Fruit fly (Drosophila melanogaster) whole organism, embryonic: ENCODE results near the gene CG46412.

ENCODE experiments used
- Ada2b ChIP-seq: fragments of 200-800 bp; sonication (Bioruptor generic); IDR thresholded peaks from 2 replicates; pipeline ENCODE4 v1.3.6; 2022; ENCODE audit warnings: missing biosample characterization, missing genetic modification characterization
- Aef1 ChIP-seq: fragments of 200-800 bp; sonication (Bioruptor generic); IDR thresholded peaks from 3 replicates; pipeline ENCODE4 v1.3.6; 2022; ENCODE audit warnings: missing biosample characterization, missing genetic modification characterization
- Antp ChIP-seq: fragments of 200-800 bp; sonication (Bioruptor generic); optimal IDR thresholded peaks from 3 replicates; lab custom pipeline; 2016; ENCODE audit warnings: missing biosample characterization, missing genetic modification characterization
- Atf6 ChIP-seq: fragments of 200-800 bp; sonication (Bioruptor generic); IDR thresholded peaks from 2 replicates; pipeline ENCODE4 v1.3.6; 2022; ENCODE audit warnings: missing biosample characterization, missing genetic modification characterization
- BtbVII ChIP-seq: fragments of 200-800 bp; sonication (Bioruptor generic); optimal IDR thresholded peaks from 3 replicates; lab custom pipeline; 2017; ENCODE audit warnings: missing biosample characterization, mild to moderate bottlenecking, missing genetic modification characterization
- CG10147 ChIP-seq: fragments of 200-800 bp; sonication (Bioruptor generic); optimal IDR thresholded peaks from 2 replicates; lab custom pipeline; 2019; ENCODE audit warnings: missing biosample characterization, mild to moderate bottlenecking, missing genetic modification characterization, moderate library complexity
- CG10209 ChIP-seq: fragments of 200-800 bp; sonication (Bioruptor generic); optimal IDR thresholded peaks from 3 replicates; lab custom pipeline; 2017; ENCODE audit warnings: missing biosample characterization, mild to moderate bottlenecking, missing genetic modification characterization, missing genetic modification reagents
- CG11247 ChIP-seq: fragments of 200-800 bp; sonication (Bioruptor generic); IDR thresholded peaks from 2 replicates; pipeline ENCODE4 v1.3.6; 2022; ENCODE audit warnings: missing biosample characterization, missing genetic modification characterization
- CG11723 ChIP-seq: fragments of 200-800 bp; sonication (Bioruptor generic); optimal IDR thresholded peaks from 2 replicates; lab custom pipeline; 2017; ENCODE audit warnings: missing biosample characterization, mild to moderate bottlenecking, missing genetic modification characterization
- CG12104 ChIP-seq: fragments of 200-800 bp; sonication (Bioruptor generic); optimal IDR thresholded peaks from 3 replicates; lab custom pipeline; 2016; ENCODE audit warnings: missing biosample characterization, missing genetic modification characterization
- CG15269 ChIP-seq: fragments of 200-800 bp; sonication (Bioruptor generic); optimal IDR thresholded peaks from 2 replicates; lab custom pipeline; 2018; ENCODE audit warnings: missing biosample characterization, mild to moderate bottlenecking, missing genetic modification characterization, moderate library complexity
- CG18476 ChIP-seq: fragments of 200-800 bp; sonication (Bioruptor generic); optimal IDR thresholded peaks from 2 replicates; lab custom pipeline; 2016; ENCODE audit warnings: missing biosample characterization, mild to moderate bottlenecking, missing genetic modification characterization
- CG18599 ChIP-seq: fragments of 200-800 bp; sonication (Bioruptor generic); optimal IDR thresholded peaks from 3 replicates; lab custom pipeline; 2017; ENCODE audit warnings: missing biosample characterization, missing genetic modification characterization, mild to moderate bottlenecking, moderate library complexity, missing genetic modification reagents
- CG3065 ChIP-seq: fragments of 200-800 bp; sonication (Bioruptor generic); optimal IDR thresholded peaks from 2 replicates; lab custom pipeline; 2016; ENCODE audit warnings: missing biosample characterization, missing genetic modification characterization
- CG31365 ChIP-seq: fragments of 200-800 bp; sonication (Bioruptor generic); optimal IDR thresholded peaks from 2 replicates; lab custom pipeline; 2018; ENCODE audit warnings: missing biosample characterization, mild to moderate bottlenecking, missing genetic modification characterization
- CG32532 ChIP-seq: fragments of 200-800 bp; sonication (Bioruptor generic); IDR thresholded peaks from 2 replicates; pipeline ENCODE4 v1.3.6; 2022; ENCODE audit warnings: missing biosample characterization, missing genetic modification characterization
- CG33557 ChIP-seq: fragments of 200-800 bp; sonication (Bioruptor generic); optimal IDR thresholded peaks from 2 replicates; lab custom pipeline; 2019; ENCODE audit warnings: missing biosample characterization, mild to moderate bottlenecking, missing genetic modification characterization, moderate library complexity
- CG34422 ChIP-seq: fragments of 200-800 bp; sonication (Bioruptor generic); IDR thresholded peaks from 3 replicates; pipeline ENCODE4 v1.3.6; 2022; ENCODE audit warnings: missing biosample characterization, missing genetic modification characterization
- CG4282 ChIP-seq: fragments of 200-800 bp; sonication (Bioruptor generic); optimal IDR thresholded peaks from 2 replicates; lab custom pipeline; 2016; ENCODE audit warnings: missing biosample characterization, missing genetic modification characterization
- CG4707 ChIP-seq: fragments of 200-800 bp; sonication (Bioruptor generic); optimal IDR thresholded peaks from 2 replicates; lab custom pipeline; 2018; ENCODE audit warnings: missing biosample characterization, mild to moderate bottlenecking, missing genetic modification characterization, moderate library complexity
- CG7372 ChIP-seq: fragments of 200-800 bp; sonication (Bioruptor generic); IDR thresholded peaks from 2 replicates; pipeline ENCODE4 v1.3.6; 2022; ENCODE audit warnings: missing biosample characterization, missing genetic modification characterization
- CG8089 ChIP-seq: fragments of 200-800 bp; sonication (Bioruptor generic); optimal IDR thresholded peaks from 3 replicates; lab custom pipeline; 2016; ENCODE audit warnings: missing biosample characterization, missing genetic modification characterization
- CG9797 ChIP-seq: fragments of 200-800 bp; sonication (Bioruptor generic); optimal IDR thresholded peaks from 3 replicates; lab custom pipeline; 2018; ENCODE audit warnings: missing biosample characterization, mild to moderate bottlenecking, missing genetic modification characterization
- D ChIP-seq, 2 experiments: fragments of 200-800 bp in 1 of 2; fragments of >200 bp in 1 of 2; sonication (Bioruptor generic) in 1 of 2; optimal IDR thresholded peaks; 2 replicates in 1 of 2; 3 replicates in 1 of 2; lab custom pipeline; 2017; ENCODE audit warnings: mild to moderate bottlenecking in 1 of 2, missing biosample characterization in 1 of 2, missing genetic modification characterization in 1 of 2, missing genetic modification reagents in 1 of 2
- Gug ChIP-seq: fragments of 200-800 bp; sonication (Bioruptor generic); IDR thresholded peaks from 4 replicates; pipeline ENCODE4 v1.3.6; 2022; ENCODE audit warnings: missing biosample characterization, missing genetic modification characterization
- HLHmδ ChIP-seq: fragments of 200-800 bp; sonication (Bioruptor generic); optimal IDR thresholded peaks from 2 replicates; lab custom pipeline; 2018; ENCODE audit warnings: missing biosample characterization, mild to moderate bottlenecking, missing genetic modification characterization, moderate library complexity
- HmgD ChIP-seq: fragments of 200-800 bp; sonication (Bioruptor generic); optimal IDR thresholded peaks from 3 replicates; lab custom pipeline; 2016; ENCODE audit warnings: missing biosample characterization, missing genetic modification characterization
- Lpt ChIP-seq: fragments of >200 bp; optimal IDR thresholded peaks from 2 replicates; lab custom pipeline; 2018; ENCODE audit warnings: missing biosample characterization, missing genetic modification characterization
- Sox102F ChIP-seq: fragments of 200-800 bp; sonication (Bioruptor generic); optimal IDR thresholded peaks from 2 replicates; lab custom pipeline; 2018; ENCODE audit warnings: missing biosample characterization, mild to moderate bottlenecking, missing genetic modification characterization, moderate library complexity
- Taf1 ChIP-seq: fragments of 200-800 bp; sonication (Bioruptor generic); IDR thresholded peaks from 2 replicates; pipeline ENCODE4 v1.3.6; 2022; ENCODE audit warnings: missing biosample characterization, missing genetic modification characterization
- Trl ChIP-seq, 3 experiments: fragments of >200 bp in 2 of 3; fragments of 200-800 bp in 1 of 3; sonication (Bioruptor generic) in 1 of 3; optimal IDR thresholded peaks; 2 replicates in 1 of 3; 3 replicates in 2 of 3; lab custom pipeline; 2016 to 2017; ENCODE audit warnings: missing biosample characterization in 1 of 3, missing genetic modification characterization in 1 of 3
- dan ChIP-seq: fragments of 200-800 bp; sonication (Bioruptor generic); IDR thresholded peaks from 2 replicates; pipeline ENCODE4 v1.3.6; 2022; ENCODE audit warnings: missing biosample characterization, missing genetic modification characterization
- emc ChIP-seq: fragments of 200-800 bp; sonication (Bioruptor generic); optimal IDR thresholded peaks from 2 replicates; lab custom pipeline; 2016; ENCODE audit warnings: missing biosample characterization, missing genetic modification characterization
- ewg ChIP-seq: fragments of 200-800 bp; sonication (Bioruptor generic); optimal IDR thresholded peaks from 3 replicates; lab custom pipeline; 2017; ENCODE audit warnings: mild to moderate bottlenecking, missing biosample characterization, missing genetic modification reagents, missing genetic modification characterization
- fu2 ChIP-seq: fragments of 200-800 bp; sonication (Bioruptor generic); optimal IDR thresholded peaks from 2 replicates; lab custom pipeline; 2016; ENCODE audit warnings: missing biosample characterization, missing genetic modification characterization
- grn ChIP-seq: fragments of 200-800 bp; sonication (Bioruptor generic); optimal IDR thresholded peaks from 3 replicates; lab custom pipeline; 2017; ENCODE audit warnings: missing biosample characterization, missing genetic modification characterization
- gsb-n ChIP-seq: fragments of 200-800 bp; sonication (Bioruptor generic); optimal IDR thresholded peaks from 3 replicates; lab custom pipeline; 2018; ENCODE audit warnings: missing biosample characterization, mild to moderate bottlenecking, missing genetic modification characterization
- ind ChIP-seq: fragments of 200-800 bp; sonication (Bioruptor generic); optimal IDR thresholded peaks from 3 replicates; lab custom pipeline; 2016; ENCODE audit warnings: missing biosample characterization, missing genetic modification characterization
- jumu ChIP-seq: fragments of 200-800 bp; sonication (Bioruptor generic); optimal IDR thresholded peaks from 3 replicates; lab custom pipeline; 2016; ENCODE audit warnings: missing biosample characterization, missing genetic modification characterization
- nerfin-2 ChIP-seq: fragments of 200-800 bp; sonication (Bioruptor generic); IDR thresholded peaks from 2 replicates; pipeline ENCODE4 v1.3.6; 2022; ENCODE audit warnings: missing biosample characterization, missing genetic modification characterization; ENCODE audit not compliant: partially characterized antibody
- p53 ChIP-seq: fragments of 200-800 bp; sonication (Bioruptor generic); optimal IDR thresholded peaks from 2 replicates; lab custom pipeline; 2016; ENCODE audit warnings: missing biosample characterization, missing genetic modification characterization
- prd ChIP-seq, 3 experiments: fragments of >200 bp in 2 of 3; fragments of 200-800 bp in 1 of 3; sonication (Bioruptor generic) in 1 of 3; optimal IDR thresholded peaks in 2 of 3; IDR thresholded peaks in 1 of 3; 2 replicates in 2 of 3; 3 replicates in 1 of 3; pipeline versions ENCODE4 v1.3.6 to Lab custom; 2017 to 2022; ENCODE audit warnings: missing biosample characterization in 1 of 3, missing genetic modification characterization in 1 of 3
- row ChIP-seq: fragments of 200-800 bp; sonication (Bioruptor generic); IDR thresholded peaks from 3 replicates; pipeline ENCODE4 v1.3.6; 2022; ENCODE audit warnings: missing biosample characterization, missing genetic modification characterization
- sens-2 ChIP-seq: fragments of 200-800 bp; sonication (Bioruptor generic); IDR thresholded peaks from 2 replicates; pipeline ENCODE4 v1.3.6; 2022; ENCODE audit warnings: missing biosample characterization, missing genetic modification characterization
- slbo ChIP-seq: fragments of 200-800 bp; sonication (Bioruptor generic); IDR thresholded peaks from 2 replicates; pipeline ENCODE4 v1.3.6; 2022; ENCODE audit warnings: missing biosample characterization, missing genetic modification characterization
- so ChIP-seq: fragments of 200-800 bp; sonication (Bioruptor generic); IDR thresholded peaks from 3 replicates; pipeline ENCODE4 v1.3.6; 2022; ENCODE audit warnings: missing biosample characterization, missing genetic modification characterization
- ssp ChIP-seq: fragments of 200-800 bp; sonication (Bioruptor generic); IDR thresholded peaks from 2 replicates; pipeline ENCODE4 v1.3.6; 2022; ENCODE audit warnings: missing biosample characterization, missing genetic modification characterization
- vvl ChIP-seq: fragments of 200-800 bp; sonication (Bioruptor generic); IDR thresholded peaks from 2 replicates; pipeline ENCODE4 v1.3.6; 2022; ENCODE audit warnings: missing biosample characterization, missing genetic modification characterization
- zf30C ChIP-seq: fragments of 200-800 bp; sonication (Bioruptor generic); optimal IDR thresholded peaks from 3 replicates; lab custom pipeline; 2018; ENCODE audit warnings: missing biosample characterization, mild to moderate bottlenecking, missing genetic modification characterization

Gene CG46412

DNA sequence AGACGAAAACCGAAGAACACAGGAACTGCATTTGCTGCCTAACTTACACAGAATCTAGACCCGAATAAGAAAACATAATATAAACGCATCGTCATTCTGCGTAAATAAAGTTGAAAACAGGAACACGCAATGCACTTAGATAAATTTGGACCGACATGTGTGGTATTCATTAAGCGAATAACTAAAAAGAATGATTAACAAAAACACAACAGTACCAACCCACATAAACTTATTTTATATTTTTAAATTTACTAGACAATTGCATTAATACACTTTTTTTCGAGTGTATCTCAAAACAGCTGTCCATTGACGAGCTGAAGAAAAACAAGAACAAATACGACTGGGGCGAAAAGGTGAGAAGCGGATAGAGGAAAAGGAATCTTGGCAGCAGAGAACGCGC is 9.5 kb downstream of the CG46412 start (continued):
- TF ChIP-seq prd (optimal IDR thresholded peaks at IDR 0.05; lab: Kevin White, UChicago) (no peak), prd (GFP tag; IDR thresholded peaks at IDR 0.05; lab: Robert Waterston, UW) (peak; percentile 92), gsb-n (tag; lab: Kevin White, UChicago) (peak; percentile 91), CG11723 (GFP tag; lab: Kevin White, UChicago) (peak; percentile 70), Aef1 (GFP tag; lab: Robert Waterston, UW) (peak; percentile 36; the same call in 1 of the 3 replicates), CG18476 (peak; percentile 84), row (peak; percentile 79), CG3065 (GFP tag; lab: Kevin White, UChicago) (peak; percentile 73), D (optimal IDR thresholded peaks at IDR 0.05; lab: Kevin White, UChicago) (no peak), D (GFP tag; optimal IDR thresholded peaks at IDR 0.05; lab: Kevin White, UChicago) (peak; percentile 89), CG4707 (peak; percentile 67), Atf6 (GFP tag; lab: Robert Waterston, UW) (peak; percentile 45; the same call in 1 of the 2 replicates), CG12104 (peak; percentile 78), CG10209 (peak; percentile 82), so (GFP tag; lab: Robert Waterston, UW) (0 out of 3 replicates have a peak, but pooled peaks have one; percentile 23), emc (GFP tag; lab: Kevin White, UChicago) (no peak), HLHmδ (GFP tag; lab: Kevin White, UChicago) (no peak), Lpt (GFP tag; lab: Kevin White, UChicago) (no peak), p53 (GFP tag; lab: Kevin White, UChicago) (peak; percentile 9), zf30C (peak; percentile 89), BtbVII (peak; percentile 49), Ada2b (GFP tag; lab: Robert Waterston, UW) (peak; percentile 60), ewg (GFP tag; lab: Kevin White, UChicago) (peak; percentile 64), CG31365 (tag; lab: Kevin White, UChicago) (peak; percentile 4), ind (GFP tag; lab: Kevin White, UChicago) (peak; percentile 66), slbo (GFP tag; lab: Robert Waterston, UW) (peak; percentile 66), dan (GFP tag; lab: Robert Waterston, UW) (no peak; the same call in 1 of the 2 replicates), Taf1 (GFP tag; lab: Robert Waterston, UW) (no peak), CG32532 (GFP tag; lab: Robert Waterston, UW) (peak; percentile 56; the same call in 1 of the 2 replicates), ssp (GFP tag; lab: Robert Waterston, UW) (peak; percentile 62), CG34422 (GFP tag; lab: Robert Waterston, UW) (peak; percentile 85), Gug (GFP tag; lab: Robert Waterston, UW) (peak; percentile 63; the same call in 3 of the 4 replicates), sens-2 (peak; percentile 87), Sox102F (peak; percentile 80), CG33557 (peak; percentile 94), CG11247 (GFP tag; lab: Robert Waterston, UW) (peak; percentile 50; the same call in 1 of the 2 replicates), CG4282 (GFP tag; lab: Kevin White, UChicago) (no peak), CG7372 (GFP tag; lab: Robert Waterston, UW) (peak; percentile 49; the same call in 1 of the 2 replicates), fu2 (GFP tag; lab: Kevin White, UChicago) (peak; percentile 11), CG9797 (GFP tag; lab: Kevin White, UChicago) (peak; percentile 12), nerfin-2 (GFP tag; lab: Robert Waterston, UW) (no peak), vvl (GFP tag; lab: Robert Waterston, UW) (peak; percentile 96), Trl (optimal IDR thresholded peaks at IDR 0.05; lab: Kevin White, UChicago) (no peak), Trl (GFP tag; optimal IDR thresholded peaks at IDR 0.05; lab: Kevin White, UChicago) (peak; percentile 73), CG18599 (GFP tag; lab: Kevin White, UChicago) (peak; percentile 77), CG10147 (peak; percentile 60), grn (GFP tag; lab: Kevin White, UChicago) (peak; percentile 24), CG8089 (peak; percentile 59), Antp (GFP tag; lab: Kevin White, UChicago) (peak; percentile 59), jumu (peak; percentile 66), CG15269 (peak; percentile 70), HmgD (GFP tag; lab: Kevin White, UChicago) (no peak)
